Worm (Caenorhabditis elegans): ENCODE data around the gene C14B9.3.

Gene C14B9.3

DNA sequence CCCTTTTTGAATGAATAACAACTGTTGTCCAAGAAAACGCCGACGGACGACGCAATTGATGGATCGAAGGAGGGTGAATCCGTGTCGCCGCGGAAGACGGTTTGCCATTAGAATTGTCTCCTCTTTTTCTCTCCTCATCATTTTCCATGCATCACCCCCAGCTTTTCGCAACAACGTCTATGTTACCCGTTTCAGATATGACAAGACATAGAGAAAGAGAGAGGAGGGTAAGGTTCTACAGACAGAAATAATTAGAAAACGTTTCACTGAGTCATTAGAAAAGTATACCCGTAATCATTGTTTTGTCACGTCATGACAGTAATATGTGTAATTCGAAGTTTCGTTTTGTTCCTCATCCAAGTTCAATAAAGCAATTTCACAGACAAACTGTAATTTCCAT lies 2.8 kb upstream of the C14B9.3 start:
- TF ChIP-seq sox-4 (tag; optimal IDR thresholded peaks at IDR 0.05): no peak
- no peak for TF ChIP-seq tbx-7 (tag; optimal IDR thresholded peaks at IDR 0.05)
- TF ChIP-seq elt-4 (tag; optimal IDR thresholded peaks at IDR 0.05): no peak
- TF ChIP-seq ceh-22 (tag; optimal IDR thresholded peaks at IDR 0.05): no peak
- no peak for TF ChIP-seq elt-2 (tag; optimal IDR thresholded peaks at IDR 0.05)
- TF ChIP-seq ceh-6 (GFP tag; optimal IDR thresholded peaks at IDR 0.05): no peak
- no peak for TF ChIP-seq eyg-1 (tag; optimal IDR thresholded peaks at IDR 0.05)
- TF ChIP-seq pag-3 (tag; optimal IDR thresholded peaks at IDR 0.05; ENCODE audit: borderline replicate concordance): no peak
- no peak for TF ChIP-seq ama-1 (optimal IDR thresholded peaks at IDR 0.05)
- no peak for TF ChIP-seq ttx-3 (tag; optimal IDR thresholded peaks at IDR 0.05)
- TF ChIP-seq T23F11.4 (GFP tag; optimal IDR thresholded peaks at IDR 0.05): no peak
- no peak for TF ChIP-seq pax-1 (tag; optimal IDR thresholded peaks at IDR 0.05)
- no peak for TF ChIP-seq sox-2 (GFP tag; IDR thresholded peaks at IDR 0.05)
- no peak for TF ChIP-seq pat-9 (tag; optimal IDR thresholded peaks at IDR 0.05)

DNA sequence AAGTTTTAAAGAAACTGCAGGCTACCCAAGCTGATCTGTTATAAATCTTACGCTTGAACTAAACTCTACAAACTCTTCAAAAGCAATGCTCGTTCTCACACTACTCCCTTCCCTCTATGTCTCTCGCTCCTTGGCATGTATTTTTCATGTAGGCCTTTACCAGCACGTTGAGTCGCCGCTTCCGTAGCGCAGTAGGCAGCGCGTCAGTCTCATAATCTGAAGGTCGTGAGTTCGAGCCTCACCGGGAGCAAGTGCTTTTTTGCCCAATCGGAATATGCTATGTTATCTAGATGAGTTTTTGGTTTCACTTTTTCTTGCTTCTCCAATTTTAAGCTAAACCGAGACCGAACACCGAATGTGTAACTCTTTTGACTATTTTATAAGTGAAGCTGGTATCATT lies 2.1 kb upstream of the C14B9.3 start:
- TF ChIP-seq tbx-2 (tag; optimal IDR thresholded peaks at IDR 0.05) (peak; percentile 76), fkh-6 (tag; optimal IDR thresholded peaks at IDR 0.05) (peak; percentile 70), ceh-6 (GFP tag; optimal IDR thresholded peaks at IDR 0.05) (peak; percentile 74), F13H6.1 (tag; optimal IDR thresholded peaks at IDR 0.05) (peak; percentile 53), ceh-48 (tag; optimal IDR thresholded peaks at IDR 0.05) (peak; percentile 54), syd-9 (tag; optimal IDR thresholded peaks at IDR 0.05) (peak; percentile 49), nfya-1 (tag; optimal IDR thresholded peaks at IDR 0.05) (peak; percentile 41), eyg-1 (tag; optimal IDR thresholded peaks at IDR 0.05) (peak; percentile 29), ama-1 (optimal IDR thresholded peaks at IDR 0.05) (no peak), ceh-31 (tag; optimal IDR thresholded peaks at IDR 0.05) (peak; percentile 33), ceh-45 (GFP tag; IDR thresholded peaks at IDR 0.05) (peak; percentile 86), ceh-22 (tag; optimal IDR thresholded peaks at IDR 0.05) (no peak), unc-86 (tag; optimal IDR thresholded peaks at IDR 0.05) (peak; percentile 66), pros-1 (tag; optimal IDR thresholded peaks at IDR 0.05) (peak; percentile 34), ref-2 (tag; optimal IDR thresholded peaks at IDR 0.05) (peak; percentile 41), pqm-1 (tag; optimal IDR thresholded peaks at IDR 0.05) (no peak), sdc-2 (tag; optimal IDR thresholded peaks at IDR 0.05) (peak; percentile 70), lin-11 (tag; optimal IDR thresholded peaks at IDR 0.05) (peak; percentile 71), gmeb-2 (tag; optimal IDR thresholded peaks at IDR 0.05) (peak; percentile 53), pat-9 (tag; optimal IDR thresholded peaks at IDR 0.05) (peak; percentile 67), ceh-2 (tag; optimal IDR thresholded peaks at IDR 0.05) (peak; percentile 35), unc-3 (GFP tag; conservative IDR thresholded peaks at IDR 0.05) (0 out of 2 replicates have a peak, but pooled peaks have one; percentile 42), unc-3 (tag; optimal IDR thresholded peaks at IDR 0.05) (peak; percentile 56), nhr-11 (tag; optimal IDR thresholded peaks at IDR 0.05) (no peak), dmd-4 (tag; optimal IDR thresholded peaks at IDR 0.05; ENCODE audit: borderline replicate concordance) (peak; percentile 40), ceh-18 (tag; optimal IDR thresholded peaks at IDR 0.05) (peak; percentile 73), ztf-16 (tag; optimal IDR thresholded peaks at IDR 0.05) (peak; percentile 46), pha-2 (tag; optimal IDR thresholded peaks at IDR 0.05) (peak; percentile 62), fax-1 (tag; optimal IDR thresholded peaks at IDR 0.05) (peak; percentile 40), hlh-6 (tag; optimal IDR thresholded peaks at IDR 0.05) (peak; percentile 83), unc-42 (tag; optimal IDR thresholded peaks at IDR 0.05) (peak; percentile 53), zip-5 (tag; optimal IDR thresholded peaks at IDR 0.05) (peak; percentile 36), odd-2 (tag; optimal IDR thresholded peaks at IDR 0.05) (peak; percentile 40), rnt-1 (tag; optimal IDR thresholded peaks at IDR 0.05) (no peak), sox-2 (GFP tag; IDR thresholded peaks at IDR 0.05) (peak; percentile 67), fkh-10 (GFP tag; optimal IDR thresholded peaks at IDR 0.05) (peak; percentile 44), unc-55 (GFP tag; optimal IDR thresholded peaks at IDR 0.05) (no peak), ceh-30 (tag; optimal IDR thresholded peaks at IDR 0.05) (peak; percentile 20), hlh-13 (GFP tag; optimal IDR thresholded peaks at IDR 0.05) (peak; percentile 69), C38D4.7 (GFP tag; optimal IDR thresholded peaks at IDR 0.05) (peak; percentile 76), npax-4 (tag; optimal IDR thresholded peaks at IDR 0.05) (peak; percentile 51), lim-6 (tag; optimal IDR thresholded peaks at IDR 0.05) (no peak), ceh-14 (tag; optimal IDR thresholded peaks at IDR 0.05) (peak; percentile 69), Y22D7AL.16 (tag; optimal IDR thresholded peaks at IDR 0.05) (peak; percentile 66)

Data from whole organism, late embryonic.